Worm (Caenorhabditis elegans) whole organism, L3 larva: Measurements from ENCODE around the gene C34F11.2.

Experiments
- R02D3.7 ChIP-seq: fragments of 150-350 bp; optimal IDR thresholded peaks from 2 replicates; lab custom pipeline; 2014; ENCODE audit warnings: missing biosample characterization, missing genetic modification characterization
- ZK546.5 ChIP-seq: sonication (generic microtip); optimal IDR thresholded peaks from 2 replicates; lab custom pipeline; 2017; ENCODE audit warnings: missing biosample characterization, missing genetic modification characterization
- aly-2 ChIP-seq: fragments of 150-350 bp; optimal IDR thresholded peaks from 2 replicates; lab custom pipeline; 2014; ENCODE audit warnings: missing biosample characterization, missing genetic modification characterization
- ceh-16 ChIP-seq: sonication (generic microtip); optimal IDR thresholded peaks from 2 replicates; lab custom pipeline; 2017; ENCODE audit warnings: missing biosample characterization, missing genetic modification characterization
- ceh-28 ChIP-seq: fragments of 150-350 bp; optimal IDR thresholded peaks from 2 replicates; lab custom pipeline; 2014; ENCODE audit warnings: missing biosample characterization, missing genetic modification reagents, missing genetic modification characterization
- egl-27 ChIP-seq: sonication (generic microtip); optimal IDR thresholded peaks from 4 replicates; lab custom pipeline; 2017; ENCODE audit warnings: missing biosample characterization, missing genetic modification reagents, missing genetic modification characterization
- egl-5 ChIP-seq: fragments of 150-350 bp; optimal IDR thresholded peaks from 2 replicates; lab custom pipeline; 2017; ENCODE audit warnings: missing biosample characterization, missing genetic modification reagents, missing genetic modification characterization, inconsistent platforms
- elt-1 ChIP-seq: fragments of 150-350 bp; optimal IDR thresholded peaks from 2 replicates; lab custom pipeline; 2014; ENCODE audit warnings: missing biosample characterization, missing genetic modification characterization
- elt-2 ChIP-seq: sonication (generic microtip); optimal IDR thresholded peaks from 2 replicates; lab custom pipeline; 2016; ENCODE audit warnings: missing genetic modification reagents, mild to moderate bottlenecking, missing genetic modification characterization, missing compliant biosample characterization
- elt-3 ChIP-seq, 3 experiments: fragments of 150-350 bp in 1 of 3; sonication (generic microtip) in 2 of 3; optimal IDR thresholded peaks; 2 replicates in 2 of 3; 4 replicates in 1 of 3; lab custom pipeline; 2014 to 2017; ENCODE audit warnings: missing biosample characterization in 3 of 3, missing genetic modification characterization in 3 of 3
- eor-1 ChIP-seq, 2 experiments: fragments of 150-350 bp; optimal IDR thresholded peaks; 2 replicates each; lab custom pipeline; 2014 to 2018; ENCODE audit warnings: missing biosample characterization in 2 of 2, missing genetic modification characterization in 2 of 2
- fkh-10 ChIP-seq: sonication (generic microtip); optimal IDR thresholded peaks from 2 replicates; lab custom pipeline; 2017; ENCODE audit warnings: missing biosample characterization, missing genetic modification reagents, missing genetic modification characterization
- fkh-2 ChIP-seq: fragments of 150-350 bp; optimal IDR thresholded peaks from 2 replicates; lab custom pipeline; 2014; ENCODE audit warnings: missing biosample characterization, missing genetic modification reagents, missing genetic modification characterization
- fos-1 ChIP-seq: fragments of 150-350 bp; optimal IDR thresholded peaks from 2 replicates; lab custom pipeline; 2014; ENCODE audit warnings: missing biosample characterization, missing genetic modification characterization
- hmg-11 ChIP-seq: sonication (generic microtip); optimal IDR thresholded peaks from 2 replicates; lab custom pipeline; 2016; ENCODE audit warnings: missing genetic modification characterization, missing compliant biosample characterization
- jun-1 ChIP-seq: fragments of 150-350 bp; optimal IDR thresholded peaks from 2 replicates; lab custom pipeline; 2014; ENCODE audit warnings: missing biosample characterization, missing genetic modification reagents, missing genetic modification characterization
- lin-15B ChIP-seq: fragments of 150-350 bp; optimal IDR thresholded peaks from 2 replicates; lab custom pipeline; 2014; ENCODE audit warnings: missing biosample characterization, missing genetic modification characterization
- lin-39 ChIP-seq: fragments of 150-350 bp; optimal IDR thresholded peaks from 2 replicates; lab custom pipeline; 2018; ENCODE audit warnings: missing biosample characterization, missing genetic modification reagents, missing genetic modification characterization
- lsy-12 ChIP-seq: sonication (generic microtip); optimal IDR thresholded peaks from 2 replicates; lab custom pipeline; 2016; ENCODE audit warnings: mild to moderate bottlenecking, missing genetic modification characterization, missing compliant biosample characterization
- mdl-1 ChIP-seq: fragments of 150-350 bp; optimal IDR thresholded peaks from 2 replicates; lab custom pipeline; 2014; ENCODE audit warnings: missing biosample characterization, missing genetic modification characterization
- mml-1 ChIP-seq: fragments of 150-350 bp; sonication (generic microtip); optimal IDR thresholded peaks from 3 replicates; lab custom pipeline; 2014; ENCODE audit warnings: missing biosample characterization, missing genetic modification characterization
- nfya-1 ChIP-seq: sonication (generic microtip); optimal IDR thresholded peaks from 2 replicates; lab custom pipeline; 2017; ENCODE audit warnings: missing genetic modification characterization, mild to moderate bottlenecking, missing compliant biosample characterization, antibody characterized with exemption, moderate library complexity; ENCODE audit not compliant: insufficient read depth
- nhr-23 ChIP-seq: fragments of 150-350 bp; optimal IDR thresholded peaks from 2 replicates; lab custom pipeline; 2014; ENCODE audit warnings: missing biosample characterization, missing genetic modification reagents, missing genetic modification characterization
- nhr-237 ChIP-seq: fragments of 150-350 bp; optimal IDR thresholded peaks from 2 replicates; lab custom pipeline; 2014; ENCODE audit warnings: missing biosample characterization, missing genetic modification characterization
- nhr-25 ChIP-seq: sonication (generic microtip); optimal IDR thresholded peaks from 2 replicates; lab custom pipeline; 2017; ENCODE audit warnings: missing biosample characterization, missing genetic modification characterization
- nhr-28 ChIP-seq: fragments of 150-350 bp; optimal IDR thresholded peaks from 2 replicates; lab custom pipeline; 2014; ENCODE audit warnings: missing biosample characterization, missing genetic modification characterization
- nhr-43 ChIP-seq: sonication (generic microtip); optimal IDR thresholded peaks from 2 replicates; lab custom pipeline; 2016; ENCODE audit warnings: mild to moderate bottlenecking, missing genetic modification characterization, missing compliant biosample characterization; ENCODE audit not compliant: poor library complexity, severe bottlenecking
- nhr-67 ChIP-seq: fragments of 150-350 bp; optimal IDR thresholded peaks from 2 replicates; lab custom pipeline; 2014; ENCODE audit warnings: missing biosample characterization, missing genetic modification characterization
- nhr-76 ChIP-seq: fragments of 150-350 bp; sonication (generic microtip); optimal IDR thresholded peaks from 5 replicates; lab custom pipeline; 2014; ENCODE audit warnings: missing biosample characterization, missing genetic modification characterization
- nhr-77 ChIP-seq: fragments of 150-350 bp; optimal IDR thresholded peaks from 2 replicates; lab custom pipeline; 2014; ENCODE audit warnings: missing biosample characterization, missing genetic modification characterization
- pha-4 ChIP-seq: fragments of 150-350 bp; optimal IDR thresholded peaks from 2 replicates; lab custom pipeline; 2014; ENCODE audit warnings: missing biosample characterization, missing genetic modification reagents, missing genetic modification characterization
- pqm-1 ChIP-seq: fragments of 150-350 bp; optimal IDR thresholded peaks from 2 replicates; lab custom pipeline; 2017; ENCODE audit warnings: missing biosample characterization, missing genetic modification characterization, inconsistent platforms
- skn-1 ChIP-seq: fragments of 150-350 bp; optimal IDR thresholded peaks from 2 replicates; lab custom pipeline; 2014; ENCODE audit warnings: missing biosample characterization, missing genetic modification characterization
- snpc-4 ChIP-seq: fragments of 150-350 bp; optimal IDR thresholded peaks from 2 replicates; lab custom pipeline; 2014; ENCODE audit warnings: missing biosample characterization, missing genetic modification characterization
- tbx-2 ChIP-seq: sonication (generic microtip); optimal IDR thresholded peaks from 2 replicates; lab custom pipeline; 2016; ENCODE audit warnings: mild to moderate bottlenecking, missing genetic modification characterization, missing compliant biosample characterization
- unc-39 ChIP-seq: sonication (generic microtip); optimal IDR thresholded peaks from 4 replicates; lab custom pipeline; 2017; ENCODE audit warnings: missing biosample characterization, missing genetic modification characterization
- unc-62 ChIP-seq: fragments of 150-350 bp; sonication (generic microtip); optimal IDR thresholded peaks from 4 replicates; lab custom pipeline; 2014; ENCODE audit warnings: missing biosample characterization, missing genetic modification reagents, missing genetic modification characterization
- ztf-11 ChIP-seq: fragments of 150-350 bp; optimal IDR thresholded peaks from 2 replicates; lab custom pipeline; 2014; ENCODE audit warnings: missing biosample characterization, missing genetic modification characterization

C34F11.2 gene

ce11 chrII:5183207-5183606, 28.9 kb upstream of the C34F11.2 start:
- TF ChIP-seq nhr-23, result peak; percentile 20
- no peak for TF ChIP-seq nhr-28
- no peak for TF ChIP-seq fos-1 (tag; lab: Kevin White, UChicago)
- no peak for TF ChIP-seq elt-3 (tag; optimal IDR thresholded peaks at IDR 0.05; lab: Kevin White, UChicago)
- TF ChIP-seq jun-1, result no peak
- no peak for TF ChIP-seq mml-1 (tag; lab: Kevin White, UChicago)
- TF ChIP-seq hmg-11 (tag; lab: Kevin White, UChicago), result no peak
- TF ChIP-seq elt-1 (tag; lab: Kevin White, UChicago), result no peak
- no peak for TF ChIP-seq nhr-237 (tag; lab: Kevin White, UChicago)
- no peak for TF ChIP-seq nfya-1 (tag; lab: Kevin White, UChicago)
- TF ChIP-seq egl-27, result no peak
- TF ChIP-seq ztf-11 (tag; lab: Kevin White, UChicago), result no peak
- TF ChIP-seq nhr-25, result peak; percentile 50
- TF ChIP-seq tbx-2, result no peak
- TF ChIP-seq R02D3.7 (tag; lab: Kevin White, UChicago), result no peak
- no peak for TF ChIP-seq unc-39 (tag; lab: Kevin White, UChicago)
- TF ChIP-seq lin-39 (tag; lab: Kevin White, UChicago), result no peak

ce11 chrII:5184661-5185545, 27.2 kb upstream of the C34F11.2 start:
- TF ChIP-seq fkh-2 (no peak), nhr-237 (tag; lab: Kevin White, UChicago) (no peak), nhr-77 (tag; lab: Kevin White, UChicago) (no peak), unc-39 (tag; lab: Kevin White, UChicago) (no peak), ceh-16 (tag; lab: Kevin White, UChicago) (no peak), pha-4 (peak; percentile 62), unc-62 (GFP tag; lab: Kevin White, UChicago) (no peak), eor-1 (tag; optimal IDR thresholded peaks at IDR 0.05; lab: Kevin White, UChicago) (no peak), elt-3 (tag; optimal IDR thresholded peaks at IDR 0.05; lab: Kevin White, UChicago) (no peak), pqm-1 (tag; lab: Kevin White, UChicago) (peak; percentile 87), lin-15B (tag; lab: Kevin White, UChicago) (no peak), fos-1 (tag; lab: Kevin White, UChicago) (peak; percentile 6), egl-5 (tag; lab: Kevin White, UChicago) (no peak), mdl-1 (tag; lab: Kevin White, UChicago) (no peak), skn-1 (tag; lab: Kevin White, UChicago) (no peak), fkh-10 (GFP tag; lab: Kevin White, UChicago) (no peak), elt-2 (tag; lab: Kevin White, UChicago) (peak; percentile 99), nhr-67 (no peak), R02D3.7 (tag; lab: Kevin White, UChicago) (no peak), nhr-43 (no peak), aly-2 (no peak), ceh-28 (no peak), egl-27 (no peak), lin-39 (tag; lab: Kevin White, UChicago) (no peak), ZK546.5 (tag; lab: Kevin White, UChicago) (no peak), elt-1 (tag; lab: Kevin White, UChicago) (no peak), ztf-11 (tag; lab: Kevin White, UChicago) (no peak), snpc-4 (tag; lab: Kevin White, UChicago) (no peak), lsy-12 (tag; lab: Kevin White, UChicago) (no peak), jun-1 (no peak), nhr-76 (tag; lab: Kevin White, UChicago) (no peak)
- TF ChIP-seq, all 47 proteins: peak for 4

- TF ChIP-seq lin-39 (tag; lab: Kevin White, UChicago) (no peak), jun-1 (peak; percentile 46), ceh-28 (peak; percentile 13), pqm-1 (tag; lab: Kevin White, UChicago) (peak; percentile 95), nhr-43 (no peak), elt-2 (tag; lab: Kevin White, UChicago) (peak; percentile 99), pha-4 (peak; percentile 43)
These were observed 26.0 kb upstream of the C34F11.2 start for ce11 chrII:5185955-5186539.
